Worm (Caenorhabditis elegans) whole organism, early embryonic: ENCODE results near the gene Y43F8B.22.

Experiments
- F13C5.2 ChIP-seq: sonication (generic microtip); optimal IDR thresholded peaks from 2 replicates; lab custom pipeline; 2017; ENCODE audit warnings: mild to moderate bottlenecking, missing genetic modification characterization, inconsistent platforms, missing compliant biosample characterization
- ama-1 ChIP-seq: fragments of 150-350 bp; optimal IDR thresholded peaks from 2 replicates; lab custom pipeline; 2014
- ceh-36 ChIP-seq: sonication (generic microtip); optimal IDR thresholded peaks from 2 replicates; lab custom pipeline; 2016; ENCODE audit warnings: missing genetic modification characterization, inconsistent platforms, missing compliant biosample characterization

ce11 chrV:19497087-19497486 lies 14.5 kb downstream of the Y43F8B.22 start:
- TF ChIP-seq ama-1 (lab: Kevin White, UChicago) (no peak), ceh-36 (tag; lab: Kevin White, UChicago) (no peak), F13C5.2 (no peak)
